Worm (Caenorhabditis elegans): ENCODE results near the gene Y46E12A.3.

DNA sequence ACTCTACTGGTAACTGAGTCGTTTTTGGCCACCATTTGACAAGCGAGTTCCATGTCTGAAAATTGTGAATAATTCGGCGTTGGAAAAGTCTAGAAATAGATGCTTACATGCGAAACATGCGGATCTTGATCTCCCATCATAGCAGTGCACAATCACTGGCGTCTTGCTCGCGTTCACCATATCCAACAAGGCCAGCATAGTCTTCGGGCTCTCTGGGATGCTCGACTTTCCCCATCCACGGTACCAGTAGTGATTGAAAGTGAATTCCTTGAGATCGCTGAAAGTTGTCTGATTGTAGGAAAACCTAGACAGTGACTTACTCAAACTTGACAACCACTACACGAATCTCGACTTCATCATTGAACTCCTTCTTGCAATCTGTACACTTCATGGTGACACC is 37.0 kb downstream of the Y46E12A.3 start:
- TF ChIP-seq nhr-77 (tag; optimal IDR thresholded peaks at IDR 0.05), result no peak
- TF ChIP-seq nhr-76 (tag; optimal IDR thresholded peaks at IDR 0.05), result no peak
- no peak for TF ChIP-seq ceh-28 (tag; optimal IDR thresholded peaks at IDR 0.05)
- TF ChIP-seq pqm-1 (tag; optimal IDR thresholded peaks at IDR 0.05), result no peak
